Fruit fly (Drosophila melanogaster): ENCODE results near the gene CG32269.

DNA sequence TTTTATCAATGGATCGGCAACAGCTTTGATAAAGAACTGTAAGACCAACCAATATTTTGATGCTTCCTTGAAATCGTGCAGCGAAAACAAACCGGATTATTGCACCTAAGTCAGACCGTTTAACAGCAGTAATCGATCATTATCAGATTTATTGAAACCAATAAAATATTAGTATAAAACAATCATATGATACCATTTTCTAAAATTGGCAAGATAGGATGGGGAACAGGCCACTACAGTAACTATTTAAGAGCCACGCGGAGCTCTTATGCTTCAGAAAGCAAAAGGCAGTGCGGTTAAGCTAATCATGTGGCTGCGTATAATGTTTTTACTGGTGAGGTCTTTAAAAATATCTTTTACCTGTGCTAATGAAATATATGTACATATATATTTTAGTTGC, 22.4 kb downstream of the CG32269 start, which contains the start of gene CG32284:
- TF ChIP-seq Eip75B (GFP tag; optimal IDR thresholded peaks at IDR 0.05): no peak
- TF ChIP-seq Blimp-1 (GFP tag; optimal IDR thresholded peaks at IDR 0.05): no peak
- no peak for TF ChIP-seq CG32006 (GFP tag; optimal IDR thresholded peaks at IDR 0.05)
- TF ChIP-seq Eip93F (GFP tag; optimal IDR thresholded peaks at IDR 0.05): no peak
- TF ChIP-seq Smox (GFP tag; optimal IDR thresholded peaks at IDR 0.05): no peak
- no peak for TF ChIP-seq eg (GFP tag; IDR thresholded peaks at IDR 0.05)
- no peak for TF ChIP-seq CG11762 (GFP tag; optimal IDR thresholded peaks at IDR 0.05; ENCODE audit: insufficient read depth)
- no peak for TF ChIP-seq CG6808 (GFP tag; optimal IDR thresholded peaks at IDR 0.05)

Measured in whole organism, prepupa.